Worm (Caenorhabditis elegans) whole organism, L3 larva: Measurements from ENCODE around the gene T19D12.5.
"Not testable (repeated sequence)": the region's sequence is repeated elsewhere in the genome, so short reads cannot be mapped to it uniquely, and the experiment has no call there.

Experiments
- aly-2 ChIP-seq: fragments of 150-350 bp; optimal IDR thresholded peaks from 2 replicates; lab custom pipeline; 2014; ENCODE audit warnings: missing biosample characterization, missing genetic modification characterization
- ama-1 ChIP-seq: fragments of 150-350 bp; optimal IDR thresholded peaks from 2 replicates; lab custom pipeline; 2018
- ceh-28 ChIP-seq: fragments of 150-350 bp; optimal IDR thresholded peaks from 2 replicates; lab custom pipeline; 2014; ENCODE audit warnings: missing biosample characterization, missing genetic modification reagents, missing genetic modification characterization
- ceh-82 ChIP-seq: fragments of 150-350 bp; optimal IDR thresholded peaks from 2 replicates; lab custom pipeline; 2014; ENCODE audit warnings: missing biosample characterization, missing genetic modification characterization
- ceh-9 ChIP-seq: sonication (generic microtip); optimal IDR thresholded peaks from 2 replicates; lab custom pipeline; 2018; ENCODE audit warnings: missing biosample characterization, missing genetic modification characterization
- egl-27 ChIP-seq: sonication (generic microtip); optimal IDR thresholded peaks from 4 replicates; lab custom pipeline; 2017; ENCODE audit warnings: missing biosample characterization, missing genetic modification reagents, missing genetic modification characterization
- egl-5 ChIP-seq: fragments of 150-350 bp; optimal IDR thresholded peaks from 2 replicates; lab custom pipeline; 2017; ENCODE audit warnings: missing biosample characterization, missing genetic modification reagents, missing genetic modification characterization, inconsistent platforms
- elt-2 ChIP-seq: sonication (generic microtip); optimal IDR thresholded peaks from 2 replicates; lab custom pipeline; 2016; ENCODE audit warnings: missing genetic modification reagents, mild to moderate bottlenecking, missing genetic modification characterization, missing compliant biosample characterization
- elt-3 ChIP-seq, 3 experiments: fragments of 150-350 bp in 1 of 3; sonication (generic microtip) in 2 of 3; optimal IDR thresholded peaks; 2 replicates in 2 of 3; 4 replicates in 1 of 3; lab custom pipeline; 2014 to 2017; ENCODE audit warnings: missing biosample characterization in 3 of 3, missing genetic modification characterization in 3 of 3
- fkh-10 ChIP-seq: sonication (generic microtip); optimal IDR thresholded peaks from 2 replicates; lab custom pipeline; 2017; ENCODE audit warnings: missing biosample characterization, missing genetic modification reagents, missing genetic modification characterization
- fkh-2 ChIP-seq: fragments of 150-350 bp; optimal IDR thresholded peaks from 2 replicates; lab custom pipeline; 2014; ENCODE audit warnings: missing biosample characterization, missing genetic modification reagents, missing genetic modification characterization
- fos-1 ChIP-seq: fragments of 150-350 bp; optimal IDR thresholded peaks from 2 replicates; lab custom pipeline; 2014; ENCODE audit warnings: missing biosample characterization, missing genetic modification characterization
- hmg-11 ChIP-seq: sonication (generic microtip); optimal IDR thresholded peaks from 2 replicates; lab custom pipeline; 2016; ENCODE audit warnings: missing genetic modification characterization, missing compliant biosample characterization
- jun-1 ChIP-seq: fragments of 150-350 bp; optimal IDR thresholded peaks from 2 replicates; lab custom pipeline; 2014; ENCODE audit warnings: missing biosample characterization, missing genetic modification reagents, missing genetic modification characterization
- lsy-12 ChIP-seq: sonication (generic microtip); optimal IDR thresholded peaks from 2 replicates; lab custom pipeline; 2016; ENCODE audit warnings: mild to moderate bottlenecking, missing genetic modification characterization, missing compliant biosample characterization
- mdl-1 ChIP-seq: fragments of 150-350 bp; optimal IDR thresholded peaks from 2 replicates; lab custom pipeline; 2014; ENCODE audit warnings: missing biosample characterization, missing genetic modification characterization
- nfya-1 ChIP-seq: sonication (generic microtip); optimal IDR thresholded peaks from 2 replicates; lab custom pipeline; 2017; ENCODE audit warnings: missing genetic modification characterization, mild to moderate bottlenecking, missing compliant biosample characterization, antibody characterized with exemption, moderate library complexity; ENCODE audit not compliant: insufficient read depth
- nhr-12 ChIP-seq: fragments of 150-350 bp; optimal IDR thresholded peaks from 2 replicates; lab custom pipeline; 2014; ENCODE audit warnings: missing biosample characterization, missing genetic modification characterization
- nhr-23 ChIP-seq: fragments of 150-350 bp; optimal IDR thresholded peaks from 2 replicates; lab custom pipeline; 2014; ENCODE audit warnings: missing biosample characterization, missing genetic modification reagents, missing genetic modification characterization
- nhr-25 ChIP-seq: sonication (generic microtip); optimal IDR thresholded peaks from 2 replicates; lab custom pipeline; 2017; ENCODE audit warnings: missing biosample characterization, missing genetic modification characterization
- nhr-28 ChIP-seq: fragments of 150-350 bp; optimal IDR thresholded peaks from 2 replicates; lab custom pipeline; 2014; ENCODE audit warnings: missing biosample characterization, missing genetic modification characterization
- nhr-43 ChIP-seq: sonication (generic microtip); optimal IDR thresholded peaks from 2 replicates; lab custom pipeline; 2016; ENCODE audit warnings: mild to moderate bottlenecking, missing genetic modification characterization, missing compliant biosample characterization; ENCODE audit not compliant: poor library complexity, severe bottlenecking
- nhr-77 ChIP-seq: fragments of 150-350 bp; optimal IDR thresholded peaks from 2 replicates; lab custom pipeline; 2014; ENCODE audit warnings: missing biosample characterization, missing genetic modification characterization
- pha-4 ChIP-seq: fragments of 150-350 bp; optimal IDR thresholded peaks from 2 replicates; lab custom pipeline; 2014; ENCODE audit warnings: missing biosample characterization, missing genetic modification reagents, missing genetic modification characterization
- pqm-1 ChIP-seq: fragments of 150-350 bp; optimal IDR thresholded peaks from 2 replicates; lab custom pipeline; 2017; ENCODE audit warnings: missing biosample characterization, missing genetic modification characterization, inconsistent platforms
- snpc-4 ChIP-seq: fragments of 150-350 bp; optimal IDR thresholded peaks from 2 replicates; lab custom pipeline; 2014; ENCODE audit warnings: missing biosample characterization, missing genetic modification characterization
- unc-62 ChIP-seq: fragments of 150-350 bp; sonication (generic microtip); optimal IDR thresholded peaks from 4 replicates; lab custom pipeline; 2014; ENCODE audit warnings: missing biosample characterization, missing genetic modification reagents, missing genetic modification characterization
- ztf-11 ChIP-seq: fragments of 150-350 bp; optimal IDR thresholded peaks from 2 replicates; lab custom pipeline; 2014; ENCODE audit warnings: missing biosample characterization, missing genetic modification characterization

T19D12.5 gene

ce11 chrII:6630811-6631210, 5.2 kb downstream of the T19D12.5 start, which contains the start of gene T19D12.4:
Gene T19D12.4 (plus strand): TSS chrII:6631105.
- TF ChIP-seq nhr-12 = no peak
- peak; percentile 28 for TF ChIP-seq pqm-1 (tag; lab: Kevin White, UChicago)
- no peak for TF ChIP-seq mdl-1 (tag; lab: Kevin White, UChicago)
- no peak for TF ChIP-seq aly-2 (tag; lab: Kevin White, UChicago)
- no peak for TF ChIP-seq unc-62 (GFP tag; lab: Kevin White, UChicago)
- TF ChIP-seq ceh-9 = no peak
- no peak for TF ChIP-seq ztf-11 (tag; lab: Kevin White, UChicago)
- TF ChIP-seq elt-2 = peak; percentile 54
- TF ChIP-seq elt-3 (tag; optimal IDR thresholded peaks at IDR 0.05; lab: Kevin White, UChicago) = no peak
- no peak for TF ChIP-seq egl-27 (tag; lab: Kevin White, UChicago)
- no peak for TF ChIP-seq fkh-10 (GFP tag; lab: Kevin White, UChicago)
- no peak for TF ChIP-seq egl-5
- TF ChIP-seq nfya-1 (tag; lab: Kevin White, UChicago) = no peak

DNA sequence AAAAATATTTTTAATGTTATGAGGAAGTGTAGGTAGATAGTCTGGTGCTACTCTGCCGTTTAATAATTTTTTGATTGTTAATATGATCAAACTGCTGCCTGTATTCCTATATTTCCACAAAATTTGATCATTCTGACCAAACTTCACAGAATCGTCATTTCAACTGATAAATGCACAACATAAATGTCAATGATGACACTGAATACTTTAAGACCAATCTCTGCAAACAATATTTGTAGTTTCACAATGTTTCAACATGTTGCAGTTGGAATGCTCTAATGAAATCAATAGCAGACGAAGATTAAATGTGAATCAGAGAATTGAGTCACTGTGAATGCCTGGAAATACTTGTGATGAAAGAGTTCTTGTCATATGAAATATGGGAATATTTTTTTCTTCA, 6.3 kb downstream of the T19D12.5 start:
- TF ChIP-seq elt-2 (peak; percentile 14), ceh-9 (no peak), lsy-12 (tag; lab: Kevin White, UChicago) (no peak)
- TF ChIP-seq, all 47 proteins: peak for 1

- peak; percentile 58 for TF ChIP-seq elt-2
- peak; percentile 10 for TF ChIP-seq pqm-1 (tag; lab: Kevin White, UChicago)
- no peak for TF ChIP-seq unc-62 (GFP tag; lab: Kevin White, UChicago)
Measured at ce11 chrII:6628397-6628796, 7.6 kb downstream of the T19D12.5 start.

- TF ChIP-seq pha-4; mdl-1 (tag; lab: Kevin White, UChicago); nhr-12: not testable (repeated sequence)
- TF ChIP-seq, all 47 proteins: peak for 0; not testable (repeated sequence) for 47
Measured at ce11 chrII:6627182-6627581, 8.9 kb downstream of the T19D12.5 start, which contains the start of the genes F54H5.5 and F54H5.2. Gene F54H5.5 (minus strand): TSS chrII:6627282. Gene F54H5.2 (plus strand): TSS chrII:6627484.

DNA sequence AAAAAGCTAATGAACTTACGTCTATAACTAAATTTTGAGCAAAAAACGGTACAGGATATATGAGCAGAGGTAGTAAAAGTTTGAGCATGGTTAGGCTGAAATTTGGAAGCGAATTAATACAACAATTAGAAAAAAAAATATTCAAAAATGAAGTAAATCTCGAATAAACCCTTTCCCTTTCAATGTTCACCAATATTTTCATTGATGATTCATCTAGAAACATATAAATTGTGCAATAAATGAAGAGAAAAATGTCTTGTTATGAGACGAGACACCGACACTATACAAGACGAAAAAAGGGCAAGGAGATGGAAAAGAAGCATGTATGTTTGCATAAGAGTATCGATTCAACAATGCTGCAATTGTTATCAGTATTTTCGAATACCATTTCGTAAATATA, 10.7 kb downstream of the T19D12.5 start, which contains the start of gene F54H5.14:
F54H5.14 (minus strand) TSS at position 101 of the 400 bp plus-strand sequence.
- TF ChIP-seq ama-1 (lab: Kevin White, UChicago) = no peak
- peak; percentile 30 for TF ChIP-seq pqm-1 (tag; lab: Kevin White, UChicago)
- peak; percentile 44 for TF ChIP-seq pha-4
- TF ChIP-seq elt-2 = peak; percentile 45

ce11 chrII:6621886-6622285, 14.2 kb downstream of the T19D12.5 start, which contains the start of gene F54H5.3:
Gene F54H5.3 (plus strand): TSS chrII:6622186.
- TF ChIP-seq fos-1 (tag; lab: Kevin White, UChicago) (no peak), nhr-23 (tag; lab: Kevin White, UChicago) (no peak), nhr-77 (no peak), jun-1 (tag; lab: Kevin White, UChicago) (no peak), hmg-11 (tag; lab: Kevin White, UChicago) (no peak), ceh-82 (no peak), egl-27 (tag; lab: Kevin White, UChicago) (no peak)

DNA sequence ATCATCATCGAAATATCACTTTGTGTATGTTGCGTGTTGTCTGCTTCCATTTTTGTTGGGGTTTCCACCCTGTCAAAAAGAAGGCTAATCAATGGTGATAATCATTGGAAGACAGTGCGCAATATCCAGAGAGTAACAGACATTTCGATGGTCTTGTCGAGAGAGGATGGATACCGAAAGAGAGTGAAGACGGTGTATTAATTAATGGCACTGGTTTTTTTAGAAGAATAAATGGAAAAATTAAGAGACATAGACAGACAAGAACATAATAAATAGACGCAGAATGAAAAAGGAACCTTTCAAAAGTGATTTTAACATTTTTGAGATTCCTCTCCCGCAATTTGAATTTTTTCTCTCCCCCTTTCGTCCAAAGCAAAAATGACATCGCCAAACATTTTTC, 17.0 kb downstream of the T19D12.5 start:
- TF ChIP-seq elt-3 (tag; optimal IDR thresholded peaks at IDR 0.05; lab: Kevin White, UChicago) (peak in 1 of 3 experiments; percentile 27), nhr-43 (tag; lab: Kevin White, UChicago) (peak; percentile 19), nhr-23 (tag; lab: Kevin White, UChicago) (peak; percentile 46), nhr-28 (tag; lab: Kevin White, UChicago) (no peak), fkh-2 (tag; lab: Kevin White, UChicago) (no peak), nhr-25 (tag; lab: Kevin White, UChicago) (peak; percentile 10), ceh-28 (tag; lab: Kevin White, UChicago) (peak; percentile 4), snpc-4 (no peak), fos-1 (tag; lab: Kevin White, UChicago) (no peak)
